Fruit fly (Drosophila melanogaster) whole organism, embryonic: ENCODE data around the gene CG11892.

Source experiments
- B-H2 ChIP-seq: fragments of 200-800 bp; sonication (Bioruptor generic); optimal IDR thresholded peaks from 2 replicates; lab custom pipeline; 2018; ENCODE audit warnings: missing biosample characterization, mild to moderate bottlenecking, missing genetic modification characterization
- CG10431 ChIP-seq: fragments of 200-800 bp; sonication (Bioruptor generic); optimal IDR thresholded peaks from 3 replicates; lab custom pipeline; 2018; ENCODE audit warnings: missing biosample characterization, mild to moderate bottlenecking, missing genetic modification characterization
- CG11696 ChIP-seq: fragments of 200-800 bp; sonication (Bioruptor generic); IDR thresholded peaks from 2 replicates; pipeline ENCODE4 v1.3.6; 2022; ENCODE audit warnings: missing biosample characterization, missing genetic modification characterization
- CG12104 ChIP-seq: fragments of 200-800 bp; sonication (Bioruptor generic); optimal IDR thresholded peaks from 3 replicates; lab custom pipeline; 2016; ENCODE audit warnings: missing biosample characterization, missing genetic modification characterization
- CG12219 ChIP-seq: fragments of 200-800 bp; sonication (Bioruptor generic); optimal IDR thresholded peaks from 3 replicates; lab custom pipeline; 2018; ENCODE audit warnings: missing biosample characterization, mild to moderate bottlenecking, missing genetic modification characterization
- CG1233 ChIP-seq: fragments of 200-800 bp; sonication (Bioruptor generic); optimal IDR thresholded peaks from 4 replicates; lab custom pipeline; 2018; ENCODE audit warnings: missing biosample characterization, mild to moderate bottlenecking, missing genetic modification characterization
- CG13624 ChIP-seq: fragments of 200-800 bp; sonication (Bioruptor generic); optimal IDR thresholded peaks from 2 replicates; lab custom pipeline; 2016; ENCODE audit warnings: missing biosample characterization, missing genetic modification characterization
- CG16779 ChIP-seq: fragments of 200-800 bp; sonication (Bioruptor generic); IDR thresholded peaks from 2 replicates; pipeline ENCODE4 v1.3.6; 2022; ENCODE audit warnings: missing biosample characterization, missing genetic modification characterization
- CG16813 ChIP-seq: fragments of 200-800 bp; sonication (Bioruptor generic); IDR thresholded peaks from 3 replicates; pipeline ENCODE4 v1.3.6; 2022; ENCODE audit warnings: missing biosample characterization, missing genetic modification characterization; ENCODE audit not compliant: partially characterized antibody
- CG17912 ChIP-seq: fragments of 200-800 bp; sonication (Bioruptor generic); optimal IDR thresholded peaks from 2 replicates; lab custom pipeline; 2018; ENCODE audit warnings: missing biosample characterization, mild to moderate bottlenecking, missing genetic modification characterization
- CG2129 ChIP-seq: fragments of 200-800 bp; sonication (Bioruptor generic); IDR thresholded peaks from 2 replicates; pipeline ENCODE4 v1.3.6; 2022; ENCODE audit warnings: missing biosample characterization, missing genetic modification characterization; ENCODE audit not compliant: partially characterized antibody
- CG2202 ChIP-seq: fragments of 200-800 bp; sonication (Bioruptor generic); optimal IDR thresholded peaks from 2 replicates; lab custom pipeline; 2018; ENCODE audit warnings: missing biosample characterization, mild to moderate bottlenecking, missing genetic modification characterization
- CG30020 ChIP-seq: fragments of 200-800 bp; optimal IDR thresholded peaks from 2 replicates; lab custom pipeline; 2019; ENCODE audit warnings: missing biosample characterization, mild to moderate bottlenecking, missing genetic modification characterization, moderate library complexity
- CG3065 ChIP-seq: fragments of 200-800 bp; sonication (Bioruptor generic); optimal IDR thresholded peaks from 2 replicates; lab custom pipeline; 2016; ENCODE audit warnings: missing biosample characterization, missing genetic modification characterization
- CG3847 ChIP-seq: fragments of 200-800 bp; sonication (Bioruptor generic); IDR thresholded peaks from 2 replicates; pipeline ENCODE4 v1.3.6; 2022; ENCODE audit warnings: missing biosample characterization, missing genetic modification characterization
- CG42726 ChIP-seq: fragments of 200-800 bp; sonication (Bioruptor generic); IDR thresholded peaks from 2 replicates; pipeline ENCODE4 v1.3.6; 2022; ENCODE audit warnings: missing biosample characterization, missing genetic modification characterization; ENCODE audit not compliant: partially characterized antibody
- CG6272 ChIP-seq: fragments of 200-800 bp; sonication (Bioruptor generic); IDR thresholded peaks from 2 replicates; pipeline ENCODE4 v1.3.6; 2022; ENCODE audit warnings: missing biosample characterization, missing genetic modification characterization
- CG7357 ChIP-seq: fragments of 200-800 bp; sonication (Bioruptor generic); IDR thresholded peaks from 3 replicates; pipeline ENCODE4 v1.3.6; 2022; ENCODE audit warnings: missing biosample characterization, missing genetic modification characterization
- CG8089 ChIP-seq: fragments of 200-800 bp; sonication (Bioruptor generic); optimal IDR thresholded peaks from 3 replicates; lab custom pipeline; 2016; ENCODE audit warnings: missing biosample characterization, missing genetic modification characterization
- CG8478 ChIP-seq: fragments of >200 bp; optimal IDR thresholded peaks from 2 replicates; lab custom pipeline; 2018
- CG9215 ChIP-seq: fragments of 200-800 bp; sonication (Bioruptor generic); IDR thresholded peaks from 2 replicates; pipeline ENCODE4 v1.3.6; 2022; ENCODE audit warnings: missing biosample characterization, missing genetic modification characterization
- CG9609 ChIP-seq: fragments of 200-800 bp; sonication (Bioruptor generic); optimal IDR thresholded peaks from 3 replicates; lab custom pipeline; 2016; ENCODE audit warnings: missing biosample characterization, missing genetic modification characterization
- CG9932 ChIP-seq: fragments of 200-800 bp; sonication (Bioruptor generic); IDR thresholded peaks from 2 replicates; pipeline ENCODE4 v1.3.6; 2022; ENCODE audit warnings: missing biosample characterization, missing genetic modification characterization
- Doc3 ChIP-seq: fragments of 200-800 bp; sonication (Bioruptor generic); IDR thresholded peaks from 3 replicates; pipeline ENCODE4 v1.3.6; 2022; ENCODE audit warnings: missing biosample characterization, missing genetic modification characterization; ENCODE audit not compliant: partially characterized antibody
- Dref ChIP-seq: fragments of 200-800 bp; sonication (Bioruptor generic); IDR thresholded peaks from 2 replicates; pipeline ENCODE4 v1.3.6; 2022; ENCODE audit warnings: missing biosample characterization, missing genetic modification characterization
- Fer1 ChIP-seq: fragments of 200-800 bp; sonication (Bioruptor generic); optimal IDR thresholded peaks from 2 replicates; lab custom pipeline; 2017; ENCODE audit warnings: missing biosample characterization, mild to moderate bottlenecking, missing genetic modification characterization
- HLH54F ChIP-seq: fragments of 200-800 bp; sonication (Bioruptor generic); optimal IDR thresholded peaks from 3 replicates; lab custom pipeline; 2016; ENCODE audit warnings: missing biosample characterization, missing genetic modification characterization
- Hand ChIP-seq: fragments of 200-800 bp; sonication (Bioruptor generic); optimal IDR thresholded peaks from 2 replicates; lab custom pipeline; 2017; ENCODE audit warnings: mild to moderate bottlenecking, missing biosample characterization, missing genetic modification reagents, missing genetic modification characterization
- HmgZ ChIP-seq: fragments of 200-800 bp; sonication (Bioruptor generic); optimal IDR thresholded peaks from 2 replicates; lab custom pipeline; 2018; ENCODE audit warnings: missing biosample characterization, mild to moderate bottlenecking, missing genetic modification characterization
- Lhr ChIP-seq: fragments of 200-800 bp; sonication (Bioruptor generic); optimal IDR thresholded peaks from 3 replicates; lab custom pipeline; 2017; ENCODE audit warnings: mild to moderate bottlenecking, missing biosample characterization, missing genetic modification reagents, missing genetic modification characterization
- MESR4 ChIP-seq: fragments of 200-800 bp; sonication (Bioruptor generic); optimal IDR thresholded peaks from 2 replicates; lab custom pipeline; 2018; ENCODE audit warnings: missing biosample characterization, mild to moderate bottlenecking, missing genetic modification characterization, moderate library complexity
- Mes4 ChIP-seq: fragments of 200-800 bp; sonication (Bioruptor generic); optimal IDR thresholded peaks from 2 replicates; lab custom pipeline; 2016; ENCODE audit warnings: missing biosample characterization, missing genetic modification characterization
- Myb ChIP-seq: fragments of 200-800 bp; sonication (Bioruptor generic); optimal IDR thresholded peaks from 2 replicates; lab custom pipeline; 2016; ENCODE audit warnings: missing biosample characterization, missing genetic modification characterization
- Neu2 ChIP-seq: fragments of 200-800 bp; sonication (Bioruptor generic); optimal IDR thresholded peaks from 3 replicates; lab custom pipeline; 2016; ENCODE audit warnings: missing biosample characterization, missing genetic modification characterization, borderline replicate concordance
- Opbp ChIP-seq: fragments of 200-800 bp; sonication (Bioruptor generic); IDR thresholded peaks from 3 replicates; pipeline ENCODE4 v1.3.6; 2022; ENCODE audit warnings: missing biosample characterization, missing genetic modification characterization; ENCODE audit not compliant: partially characterized antibody
- Ptx1 ChIP-seq: fragments of 200-800 bp; sonication (Bioruptor generic); IDR thresholded peaks from 2 replicates; pipeline ENCODE4 v1.3.6; 2022; ENCODE audit warnings: missing biosample characterization, missing genetic modification characterization
- Sry-β ChIP-seq: fragments of 200-800 bp; sonication (Bioruptor generic); optimal IDR thresholded peaks from 2 replicates; lab custom pipeline; 2018; ENCODE audit warnings: missing biosample characterization, mild to moderate bottlenecking, missing genetic modification characterization, moderate library complexity
- Vsx1 ChIP-seq: fragments of 200-800 bp; sonication (Bioruptor generic); optimal IDR thresholded peaks from 2 replicates; lab custom pipeline; 2017; ENCODE audit warnings: missing biosample characterization, mild to moderate bottlenecking, missing genetic modification characterization, missing genetic modification reagents
- ato ChIP-seq: fragments of 200-800 bp; sonication (Bioruptor generic); IDR thresholded peaks from 2 replicates; pipeline ENCODE4 v1.3.6; 2022; ENCODE audit warnings: missing biosample characterization, missing genetic modification characterization; ENCODE audit not compliant: partially characterized antibody
- chif ChIP-seq, 2 experiments: fragments of 200-800 bp; sonication (Bioruptor generic); optimal IDR thresholded peaks; 3 replicates each; lab custom pipeline; 2016; ENCODE audit warnings: missing biosample characterization in 2 of 2, missing genetic modification characterization in 2 of 2
- chn ChIP-seq: fragments of 200-800 bp; sonication (Bioruptor generic); optimal IDR thresholded peaks from 2 replicates; lab custom pipeline; 2016; ENCODE audit warnings: missing biosample characterization, missing genetic modification characterization
- grn ChIP-seq: fragments of 200-800 bp; sonication (Bioruptor generic); optimal IDR thresholded peaks from 3 replicates; lab custom pipeline; 2017; ENCODE audit warnings: missing biosample characterization, missing genetic modification characterization
- hbn ChIP-seq: fragments of 200-800 bp; sonication (Bioruptor generic); IDR thresholded peaks from 2 replicates; pipeline ENCODE4 v1.3.6; 2022; ENCODE audit warnings: missing biosample characterization, missing genetic modification characterization; ENCODE audit not compliant: partially characterized antibody
- ken ChIP-seq: fragments of 200-800 bp; sonication (Bioruptor generic); IDR thresholded peaks from 3 replicates; pipeline ENCODE4 v1.3.6; 2022; ENCODE audit warnings: missing biosample characterization, missing genetic modification characterization
- luna ChIP-seq: fragments of 200-800 bp; sonication (Bioruptor generic); optimal IDR thresholded peaks from 2 replicates; lab custom pipeline; 2016; ENCODE audit warnings: missing biosample characterization, missing genetic modification characterization
- maf-S ChIP-seq: fragments of 200-800 bp; sonication (Bioruptor generic); optimal IDR thresholded peaks from 2 replicates; lab custom pipeline; 2016; ENCODE audit warnings: missing biosample characterization, missing genetic modification characterization
- p53 ChIP-seq: fragments of 200-800 bp; sonication (Bioruptor generic); optimal IDR thresholded peaks from 2 replicates; lab custom pipeline; 2016; ENCODE audit warnings: missing biosample characterization, missing genetic modification characterization
- pho ChIP-seq: fragments of 200-800 bp; sonication (Bioruptor generic); optimal IDR thresholded peaks from 2 replicates; lab custom pipeline; 2016; ENCODE audit warnings: missing biosample characterization, missing genetic modification characterization
- stc ChIP-seq: fragments of 200-800 bp; sonication (Bioruptor generic); IDR thresholded peaks from 2 replicates; pipeline ENCODE4 v1.3.6; 2022; ENCODE audit warnings: missing biosample characterization, missing genetic modification characterization
- vnd ChIP-seq: fragments of 200-800 bp; sonication (Bioruptor generic); IDR thresholded peaks from 3 replicates; pipeline ENCODE4 v1.3.6; 2022; ENCODE audit warnings: missing biosample characterization, missing genetic modification characterization; ENCODE audit not compliant: partially characterized antibody

The CG11892 gene

dm6 chr3R:25265589-25266201 is 15.7 kb upstream of the CG11892 start, which contains the start of the genes GlnRS and RIOK2 (continued):
- TF ChIP-seq CG2129 (peak; percentile 87), MESR4 (peak; percentile 95), CG9932 (GFP tag; lab: Robert Waterston, UW) (peak; percentile 49; the same call in 1 of the 2 replicates), B-H2 (peak; percentile 53), CG1233 (GFP tag; lab: Kevin White, UChicago) (no peak), CG8089 (GFP tag; lab: Kevin White, UChicago) (no peak), ato (GFP tag; lab: Robert Waterston, UW) (peak; percentile 90), ken (GFP tag; lab: Robert Waterston, UW) (no peak), p53 (GFP tag; lab: Kevin White, UChicago) (peak; percentile 32), CG8478 (lab: Kevin White, UChicago) (no peak), CG17912 (peak; percentile 54), luna (GFP tag; lab: Kevin White, UChicago) (no peak), pho (peak; percentile 5), maf-S (GFP tag; lab: Kevin White, UChicago) (no peak), stc (GFP tag; lab: Robert Waterston, UW) (no peak), CG3065 (GFP tag; lab: Kevin White, UChicago) (no peak), Mes4 (GFP tag; lab: Kevin White, UChicago) (no peak), CG30020 (tag; lab: Kevin White, UChicago) (peak; percentile 94), Sry-β (GFP tag; lab: Kevin White, UChicago) (peak; percentile 67), Dref (peak; percentile 88), CG9609 (peak; percentile 16), Doc3 (GFP tag; lab: Robert Waterston, UW) (peak; percentile 92), CG42726 (GFP tag; lab: Robert Waterston, UW) (peak; percentile 91), CG6272 (GFP tag; lab: Robert Waterston, UW) (no peak), Ptx1 (no peak), Opbp (peak; percentile 97), CG13624 (GFP tag; lab: Kevin White, UChicago) (peak; percentile 75), CG11696 (GFP tag; lab: Robert Waterston, UW) (no peak), chn (GFP tag; lab: Kevin White, UChicago) (no peak), chif (GFP tag; optimal IDR thresholded peaks at IDR 0.05; lab: Kevin White, UChicago) (no peak), CG7357 (GFP tag; lab: Robert Waterston, UW) (peak; percentile 99), Fer1 (GFP tag; lab: Kevin White, UChicago) (no peak), CG12219 (no peak), Lhr (GFP tag; lab: Kevin White, UChicago) (peak; percentile 64), HmgZ (tag; lab: Kevin White, UChicago) (peak; percentile 86), Myb (peak; percentile 60), HLH54F (GFP tag; lab: Kevin White, UChicago) (no peak), hbn (GFP tag; lab: Robert Waterston, UW) (peak; percentile 97), CG2202 (tag; lab: Kevin White, UChicago) (no peak), CG9215 (no peak), CG16813 (GFP tag; lab: Robert Waterston, UW) (peak; percentile 94), Vsx1 (GFP tag; lab: Kevin White, UChicago) (no peak), CG16779 (GFP tag; lab: Robert Waterston, UW) (no peak), vnd (GFP tag; lab: Robert Waterston, UW) (peak; percentile 92), CG10431 (GFP tag; lab: Kevin White, UChicago) (no peak), grn (GFP tag; lab: Kevin White, UChicago) (peak; percentile 7), Neu2 (peak; percentile 10), CG3847 (GFP tag; lab: Robert Waterston, UW) (peak; percentile 45; the same call in 1 of the 2 replicates), CG12104 (GFP tag; lab: Kevin White, UChicago) (no peak), Hand (no peak)
